Fruit fly (Drosophila melanogaster): ENCODE measurements around the gene CG34164.

Gene CG34164

DNA sequence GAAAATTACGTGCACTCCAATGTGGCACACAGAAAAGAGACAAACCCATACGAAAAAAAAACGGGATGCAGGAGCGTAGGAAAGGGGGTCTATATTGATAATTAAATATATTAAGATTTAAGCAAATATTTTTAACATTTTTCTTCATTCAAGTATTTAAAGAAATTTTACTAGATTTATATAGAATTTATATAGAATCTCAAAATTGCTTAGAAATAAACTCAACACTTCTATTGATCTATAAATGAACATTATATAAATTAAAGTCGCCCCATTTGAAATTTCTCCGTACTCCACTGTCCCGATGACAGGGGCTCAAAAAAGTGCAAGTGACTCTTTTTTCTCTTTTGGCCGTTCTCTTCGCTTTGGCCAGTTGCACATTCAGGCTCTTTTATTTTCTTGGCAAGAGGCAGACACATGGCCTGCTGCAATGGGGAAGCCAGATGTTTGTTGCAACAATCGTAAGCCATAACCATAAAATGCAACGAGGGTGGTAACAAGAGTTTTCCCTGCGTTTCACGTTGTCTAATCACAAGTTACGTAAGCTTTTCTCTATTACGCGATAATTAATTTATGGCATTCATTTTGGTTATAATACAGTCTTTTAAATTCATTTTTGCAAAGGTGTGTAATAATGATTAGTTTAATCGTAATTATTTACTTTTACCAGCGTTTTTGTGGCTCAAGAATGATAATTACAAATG, 9.7 kb downstream of the CG34164 start (continued):
- TF ChIP-seq CG11762 (GFP tag; optimal IDR thresholded peaks at IDR 0.05; ENCODE audit: insufficient read depth): peak; percentile 88
- peak; percentile 91 for TF ChIP-seq CG16779 (tag; optimal IDR thresholded peaks at IDR 0.05)
- peak; percentile 41 for TF ChIP-seq Hr39 (GFP tag; optimal IDR thresholded peaks at IDR 0.05)
- TF ChIP-seq CG11902 (GFP tag; optimal IDR thresholded peaks at IDR 0.05): peak; percentile 70
- TF ChIP-seq spab (GFP tag; optimal IDR thresholded peaks at IDR 0.05): peak; percentile 87
- peak; percentile 99 for TF ChIP-seq CG8119 (GFP tag; IDR thresholded peaks at IDR 0.05)
- TF ChIP-seq Lpt (GFP tag; optimal IDR thresholded peaks at IDR 0.05): peak; percentile 97
- peak; percentile 71 for TF ChIP-seq topi (GFP tag; optimal IDR thresholded peaks at IDR 0.05)
- TF ChIP-seq CG32006 (GFP tag; optimal IDR thresholded peaks at IDR 0.05): peak; percentile 100
- TF ChIP-seq CG8632 (GFP tag; optimal IDR thresholded peaks at IDR 0.05): peak; percentile 89
- peak; percentile 95 for TF ChIP-seq OdsH (GFP tag; optimal IDR thresholded peaks at IDR 0.05)
- peak; percentile 64 for TF ChIP-seq CG8319 (GFP tag; optimal IDR thresholded peaks at IDR 0.05)
- peak; percentile 94 for TF ChIP-seq CG10631 (GFP tag; optimal IDR thresholded peaks at IDR 0.05)
- peak; percentile 96 for TF ChIP-seq eg (GFP tag; IDR thresholded peaks at IDR 0.05)
- TF ChIP-seq Sox102F (GFP tag; optimal IDR thresholded peaks at IDR 0.05): peak; percentile 83
- TF ChIP-seq Ets96B (tag; optimal IDR thresholded peaks at IDR 0.05): peak; percentile 91
- peak; percentile 85 for TF ChIP-seq CG10669 (GFP tag; optimal IDR thresholded peaks at IDR 0.05)
- peak; percentile 93 for TF ChIP-seq acj6 (GFP tag; optimal IDR thresholded peaks at IDR 0.05)
- TF ChIP-seq Sox15 (GFP tag; optimal IDR thresholded peaks at IDR 0.05): peak; percentile 66
- peak; percentile 93 for TF ChIP-seq net (GFP tag; optimal IDR thresholded peaks at IDR 0.05)
- TF ChIP-seq fd59A (GFP tag; optimal IDR thresholded peaks at IDR 0.05): peak; percentile 76
- peak; percentile 55 to 98 for TF ChIP-seq salr (GFP tag; optimal IDR thresholded peaks at IDR 0.05)

DNA sequence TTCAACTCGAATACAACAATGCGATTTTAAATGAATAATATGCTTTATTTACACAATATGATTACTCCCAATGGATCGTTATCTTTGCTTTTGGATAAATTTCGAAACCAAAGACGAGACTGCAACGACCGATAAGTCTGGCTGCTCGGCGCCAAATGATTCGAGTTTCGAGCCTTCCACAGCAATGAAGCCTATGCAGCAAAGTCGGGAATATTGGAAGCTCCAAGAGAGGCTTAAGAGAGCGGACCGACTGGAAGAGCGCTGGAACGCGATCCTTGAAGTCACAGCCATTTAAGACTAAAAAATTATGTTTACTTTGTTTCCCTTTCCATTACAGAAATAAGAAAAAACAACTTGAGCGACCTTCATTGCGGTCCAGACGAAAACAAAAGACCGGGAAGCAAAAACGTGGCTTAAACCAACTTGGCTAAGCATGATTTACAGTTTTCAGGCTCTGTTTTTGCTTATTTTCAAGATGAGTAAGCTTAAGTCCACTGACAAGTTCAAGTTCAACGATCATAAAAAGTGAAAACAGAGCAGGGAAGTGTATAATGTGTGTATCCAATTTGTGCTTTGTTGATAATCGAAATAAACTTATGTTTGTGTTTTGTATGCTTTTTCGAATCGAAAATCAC, 10.6 kb downstream of the CG34164 start, which contains the start of gene firl:
Gene firl, minus strand, starts transcription at position 159 of the 635 bp plus-strand sequence.
- peak; percentile 2 for TF ChIP-seq Eip78C (GFP tag)
- TF ChIP-seq ss (GFP tag; optimal IDR thresholded peaks at IDR 0.05): peak; percentile 39 to 61
- TF ChIP-seq CG32006 (GFP tag; optimal IDR thresholded peaks at IDR 0.05): no peak
- TF ChIP-seq CG6163 (GFP tag; IDR thresholded peaks at IDR 0.05): no peak
- TF ChIP-seq CG6808 (GFP tag; optimal IDR thresholded peaks at IDR 0.05): peak; percentile 88
- TF ChIP-seq Blimp-1 (GFP tag; optimal IDR thresholded peaks at IDR 0.05): peak; percentile 79
- TF ChIP-seq dsx (GFP tag; optimal IDR thresholded peaks at IDR 0.05; ENCODE audit: poor library complexity, severe bottlenecking): peak; percentile 78

DNA sequence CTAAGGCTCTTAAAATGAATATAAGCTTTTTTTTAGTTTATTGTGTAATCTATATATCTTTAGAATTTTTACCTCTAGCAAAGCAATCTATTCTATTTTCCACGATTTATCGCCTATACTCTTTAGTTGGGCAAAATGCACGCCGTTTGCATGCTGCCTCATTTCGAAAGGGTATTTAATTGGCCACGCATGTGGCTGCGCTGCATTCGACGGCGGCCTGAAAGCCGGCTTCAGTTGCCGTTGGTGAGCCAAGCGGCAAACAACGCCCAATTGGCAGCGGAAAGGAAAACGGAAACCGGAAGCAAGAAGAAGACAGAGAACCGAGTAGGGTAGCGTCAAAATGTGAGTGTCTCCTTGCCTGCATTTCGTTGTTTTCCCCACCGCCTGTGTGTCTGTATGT, 19.7 kb downstream of the CG34164 start, which contains the start of gene CG14947:
Gene CG14947, plus strand, starts transcription at position 251 of the 400 bp plus-strand sequence.
- TF ChIP-seq Gug (GFP tag; IDR thresholded peaks at IDR 0.05): no peak
- no peak for TF ChIP-seq vri (GFP tag; optimal IDR thresholded peaks at IDR 0.05)
- TF ChIP-seq CG6792 (GFP tag; optimal IDR thresholded peaks at IDR 0.05): peak; percentile 10
- peak; percentile 20 for TF ChIP-seq CG9139 (GFP tag; optimal IDR thresholded peaks at IDR 0.05)
- TF ChIP-seq OdsH (GFP tag; optimal IDR thresholded peaks at IDR 0.05): peak; percentile 36
- no peak for TF ChIP-seq acj6 (GFP tag; optimal IDR thresholded peaks at IDR 0.05)
- TF ChIP-seq pdm3 (GFP tag; optimal IDR thresholded peaks at IDR 0.05): peak; percentile 41
- peak; percentile 37 for TF ChIP-seq CG32006 (GFP tag; optimal IDR thresholded peaks at IDR 0.05)
- TF ChIP-seq esn (GFP tag; optimal IDR thresholded peaks at IDR 0.05): peak; percentile 26
- TF ChIP-seq lz (GFP tag; optimal IDR thresholded peaks at IDR 0.05): peak; percentile 5
- no peak for TF ChIP-seq spab (GFP tag; optimal IDR thresholded peaks at IDR 0.05)
- peak; percentile 15 for TF ChIP-seq Smox (GFP tag; optimal IDR thresholded peaks at IDR 0.05)
- no peak for TF ChIP-seq Hr38 (GFP tag; optimal IDR thresholded peaks at IDR 0.05)
- TF ChIP-seq CG34406 (GFP tag; optimal IDR thresholded peaks at IDR 0.05): peak; percentile 4
- peak; percentile 16 for TF ChIP-seq CG31627 (GFP tag; optimal IDR thresholded peaks at IDR 0.05)
- TF ChIP-seq dac (GFP tag; optimal IDR thresholded peaks at IDR 0.05): no peak
- TF ChIP-seq CG11902 (GFP tag; optimal IDR thresholded peaks at IDR 0.05): no peak
- peak; percentile 47 for TF ChIP-seq Hr4 (GFP tag; optimal IDR thresholded peaks at IDR 0.05)
- TF ChIP-seq cyc (GFP tag; optimal IDR thresholded peaks at IDR 0.05): no peak
- TF ChIP-seq CG8632 (GFP tag; optimal IDR thresholded peaks at IDR 0.05): peak; percentile 20
- TF ChIP-seq fd85E (GFP tag; optimal IDR thresholded peaks at IDR 0.05): no peak
- TF ChIP-seq Sox14 (GFP tag; optimal IDR thresholded peaks at IDR 0.05): no peak
- TF ChIP-seq CG10669 (GFP tag; optimal IDR thresholded peaks at IDR 0.05): no peak
- peak; percentile 20 for TF ChIP-seq Sox102F (GFP tag; optimal IDR thresholded peaks at IDR 0.05)
- TF ChIP-seq Hr39 (GFP tag; optimal IDR thresholded peaks at IDR 0.05): peak; percentile 22
- TF ChIP-seq CG11762 (GFP tag; optimal IDR thresholded peaks at IDR 0.05; ENCODE audit: insufficient read depth): no peak
- peak; percentile 15 for TF ChIP-seq achi (GFP tag; optimal IDR thresholded peaks at IDR 0.05)

Measured in whole organism, prepupa.